Fruit fly (Drosophila melanogaster) whole organism, embryonic: ENCODE measurements around the gene Ugt303B1.

Experiments used
- Bgb ChIP-seq: fragments of 200-800 bp; sonication (Bioruptor generic); IDR thresholded peaks from 2 replicates; pipeline ENCODE4 v1.3.6; 2022; ENCODE audit warnings: missing biosample characterization, missing genetic modification characterization; ENCODE audit not compliant: partially characterized antibody
- Blimp-1 ChIP-seq: fragments of 200-800 bp; sonication (Bioruptor generic); optimal IDR thresholded peaks from 3 replicates; lab custom pipeline; 2018; ENCODE audit warnings: missing biosample characterization, missing genetic modification characterization, mild to moderate bottlenecking, moderate library complexity, missing genetic modification reagents
- CG10209 ChIP-seq: fragments of 200-800 bp; sonication (Bioruptor generic); optimal IDR thresholded peaks from 3 replicates; lab custom pipeline; 2017; ENCODE audit warnings: missing biosample characterization, mild to moderate bottlenecking, missing genetic modification characterization, missing genetic modification reagents
- CG10321 ChIP-seq: fragments of 200-800 bp; sonication (Bioruptor generic); IDR thresholded peaks from 2 replicates; pipeline ENCODE4 v1.3.6; 2022; ENCODE audit warnings: missing biosample characterization, missing genetic modification characterization
- CG10431 ChIP-seq: fragments of 200-800 bp; sonication (Bioruptor generic); optimal IDR thresholded peaks from 3 replicates; lab custom pipeline; 2018; ENCODE audit warnings: missing biosample characterization, mild to moderate bottlenecking, missing genetic modification characterization
- CG10543 ChIP-seq: fragments of 200-800 bp; sonication (Bioruptor generic); optimal IDR thresholded peaks from 3 replicates; lab custom pipeline; 2017; ENCODE audit warnings: missing biosample characterization, mild to moderate bottlenecking, missing genetic modification characterization, moderate library complexity
- CG17912 ChIP-seq: fragments of 200-800 bp; sonication (Bioruptor generic); optimal IDR thresholded peaks from 2 replicates; lab custom pipeline; 2018; ENCODE audit warnings: missing biosample characterization, mild to moderate bottlenecking, missing genetic modification characterization
- CG31441 ChIP-seq: fragments of 200-800 bp; sonication (Bioruptor generic); IDR thresholded peaks from 2 replicates; pipeline ENCODE4 v1.3.6; 2022; ENCODE audit warnings: missing biosample characterization, missing genetic modification characterization
- CG3163 ChIP-seq: fragments of 200-800 bp; sonication (Bioruptor generic); optimal IDR thresholded peaks from 3 replicates; lab custom pipeline; 2016; ENCODE audit warnings: missing biosample characterization, missing genetic modification characterization
- CG32532 ChIP-seq: fragments of 200-800 bp; sonication (Bioruptor generic); IDR thresholded peaks from 2 replicates; pipeline ENCODE4 v1.3.6; 2022; ENCODE audit warnings: missing biosample characterization, missing genetic modification characterization
- CG32767 ChIP-seq: fragments of 200-800 bp; sonication (Bioruptor generic); IDR thresholded peaks from 2 replicates; pipeline ENCODE4 v1.3.6; 2022; ENCODE audit warnings: missing biosample characterization, missing genetic modification characterization
- CG34224 ChIP-seq: fragments of 200-800 bp; sonication (Bioruptor generic); IDR thresholded peaks from 3 replicates; pipeline ENCODE4 v1.3.6; 2022; ENCODE audit warnings: missing biosample characterization, missing genetic modification characterization; ENCODE audit not compliant: partially characterized antibody
- CG34376 ChIP-seq: fragments of 200-800 bp; sonication (Bioruptor generic); optimal IDR thresholded peaks from 2 replicates; lab custom pipeline; 2018; ENCODE audit warnings: missing biosample characterization, mild to moderate bottlenecking, missing genetic modification characterization
- CG4328 ChIP-seq: fragments of 200-800 bp; sonication (Bioruptor generic); optimal IDR thresholded peaks from 3 replicates; lab custom pipeline; 2017; ENCODE audit warnings: missing biosample characterization, missing genetic modification reagents, missing genetic modification characterization
- CG6254 ChIP-seq: fragments of 200-800 bp; sonication (Bioruptor generic); optimal IDR thresholded peaks from 3 replicates; lab custom pipeline; 2017; ENCODE audit warnings: mild to moderate bottlenecking, missing biosample characterization, missing genetic modification reagents, missing genetic modification characterization
- CG6689 ChIP-seq: fragments of 200-800 bp; sonication (Bioruptor generic); IDR thresholded peaks from 2 replicates; pipeline ENCODE4 v1.3.6; 2022; ENCODE audit warnings: missing biosample characterization, missing genetic modification characterization
- CG7372 ChIP-seq: fragments of 200-800 bp; sonication (Bioruptor generic); IDR thresholded peaks from 2 replicates; pipeline ENCODE4 v1.3.6; 2022; ENCODE audit warnings: missing biosample characterization, missing genetic modification characterization
- CG7987 ChIP-seq: fragments of 200-800 bp; sonication (Bioruptor generic); optimal IDR thresholded peaks from 2 replicates; lab custom pipeline; 2018; ENCODE audit warnings: missing biosample characterization, mild to moderate bottlenecking, missing genetic modification characterization, moderate library complexity
- CG9817 ChIP-seq: fragments of 200-800 bp; sonication (Bioruptor generic); optimal IDR thresholded peaks from 2 replicates; lab custom pipeline; 2018; ENCODE audit warnings: missing biosample characterization, mild to moderate bottlenecking, missing genetic modification characterization, moderate library complexity
- CTCF ChIP-seq: fragments of 200-800 bp; sonication (Bioruptor generic); optimal IDR thresholded peaks from 2 replicates; lab custom pipeline; 2017; ENCODE audit warnings: missing biosample characterization, mild to moderate bottlenecking, missing genetic modification characterization, moderate library complexity
- Deaf1 ChIP-seq: fragments of 200-800 bp; optimal IDR thresholded peaks from 3 replicates; lab custom pipeline; 2019; ENCODE audit warnings: missing biosample characterization, mild to moderate bottlenecking, missing genetic modification characterization, moderate library complexity
- Dek ChIP-seq: fragments of 200-800 bp; sonication (Bioruptor generic); optimal IDR thresholded peaks from 3 replicates; lab custom pipeline; 2019; ENCODE audit warnings: missing biosample characterization, mild to moderate bottlenecking, missing genetic modification characterization, moderate library complexity
- Dp ChIP-seq: fragments of 200-800 bp; sonication (Bioruptor generic); optimal IDR thresholded peaks from 2 replicates; lab custom pipeline; 2018; ENCODE audit warnings: missing biosample characterization, mild to moderate bottlenecking, missing genetic modification characterization, moderate library complexity
- HLH3B ChIP-seq: fragments of 200-800 bp; sonication (Bioruptor generic); IDR thresholded peaks from 2 replicates; pipeline ENCODE4 v1.3.6; 2022; ENCODE audit warnings: missing biosample characterization, missing genetic modification characterization
- Hmr ChIP-seq: fragments of 200-800 bp; sonication (Bioruptor generic); optimal IDR thresholded peaks from 3 replicates; lab custom pipeline; 2017; ENCODE audit warnings: mild to moderate bottlenecking, missing biosample characterization, missing genetic modification reagents, missing genetic modification characterization
- Mrtf ChIP-seq: fragments of 200-800 bp; sonication (Bioruptor generic); IDR thresholded peaks from 3 replicates; pipeline ENCODE4 v1.3.6; 2022; ENCODE audit warnings: missing biosample characterization, missing genetic modification characterization
- Rfx ChIP-seq: fragments of 200-800 bp; sonication (Bioruptor generic); IDR thresholded peaks from 2 replicates; pipeline ENCODE4 v1.3.6; 2022; ENCODE audit warnings: missing biosample characterization, missing genetic modification characterization
- Side ChIP-seq: fragments of 200-800 bp; sonication (Bioruptor generic); optimal IDR thresholded peaks from 2 replicates; lab custom pipeline; 2016; ENCODE audit warnings: missing biosample characterization, missing genetic modification characterization
- Sox102F ChIP-seq: fragments of 200-800 bp; sonication (Bioruptor generic); optimal IDR thresholded peaks from 2 replicates; lab custom pipeline; 2018; ENCODE audit warnings: missing biosample characterization, mild to moderate bottlenecking, missing genetic modification characterization, moderate library complexity
- Spps ChIP-seq: fragments of 200-800 bp; sonication (Bioruptor generic); optimal IDR thresholded peaks from 2 replicates; lab custom pipeline; 2018; ENCODE audit warnings: missing biosample characterization, mild to moderate bottlenecking, missing genetic modification characterization
- Stat92E ChIP-seq, 3 experiments: fragments of >200 bp in 2 of 3; fragments of 200-800 bp in 1 of 3; sonication (Bioruptor generic) in 1 of 3; optimal IDR thresholded peaks; 2 replicates each; lab custom pipeline; 2017 to 2019; ENCODE audit warnings: missing biosample characterization in 3 of 3, missing genetic modification characterization in 3 of 3, mild to moderate bottlenecking in 1 of 3, moderate library complexity in 1 of 3
- ac ChIP-seq: fragments of 200-800 bp; sonication (Bioruptor generic); optimal IDR thresholded peaks from 3 replicates; lab custom pipeline; 2017; ENCODE audit warnings: missing biosample characterization, mild to moderate bottlenecking, missing genetic modification characterization
- ci ChIP-seq: fragments of 200-800 bp; sonication (Bioruptor generic); IDR thresholded peaks from 3 replicates; pipeline ENCODE4 v1.3.6; 2022; ENCODE audit warnings: missing biosample characterization, missing genetic modification characterization
- ewg ChIP-seq: fragments of 200-800 bp; sonication (Bioruptor generic); optimal IDR thresholded peaks from 3 replicates; lab custom pipeline; 2017; ENCODE audit warnings: mild to moderate bottlenecking, missing biosample characterization, missing genetic modification reagents, missing genetic modification characterization
- exex ChIP-seq: fragments of 200-800 bp; sonication (Bioruptor generic); optimal IDR thresholded peaks from 4 replicates; lab custom pipeline; 2018; ENCODE audit warnings: missing biosample characterization, mild to moderate bottlenecking, missing genetic modification characterization, moderate library complexity
- fd102C ChIP-seq: fragments of 200-800 bp; sonication (Bioruptor generic); optimal IDR thresholded peaks from 2 replicates; lab custom pipeline; 2018; ENCODE audit warnings: missing biosample characterization, mild to moderate bottlenecking, missing genetic modification characterization, moderate library complexity
- grn ChIP-seq: fragments of 200-800 bp; sonication (Bioruptor generic); optimal IDR thresholded peaks from 3 replicates; lab custom pipeline; 2017; ENCODE audit warnings: missing biosample characterization, missing genetic modification characterization
- gsb ChIP-seq: fragments of 200-800 bp; sonication (Bioruptor generic); IDR thresholded peaks from 2 replicates; pipeline ENCODE4 v1.3.6; 2022; ENCODE audit warnings: missing biosample characterization, missing genetic modification characterization
- ham ChIP-seq: fragments of 200-800 bp; sonication (Bioruptor generic); IDR thresholded peaks from 2 replicates; pipeline ENCODE4 v1.3.6; 2022; ENCODE audit warnings: missing biosample characterization, missing genetic modification characterization
- nerfin-2 ChIP-seq: fragments of 200-800 bp; sonication (Bioruptor generic); IDR thresholded peaks from 2 replicates; pipeline ENCODE4 v1.3.6; 2022; ENCODE audit warnings: missing biosample characterization, missing genetic modification characterization; ENCODE audit not compliant: partially characterized antibody
- pnt ChIP-seq: fragments of 200-800 bp; sonication (Bioruptor generic); optimal IDR thresholded peaks from 3 replicates; lab custom pipeline; 2016; ENCODE audit warnings: missing biosample characterization, missing genetic modification characterization
- pzg ChIP-seq: fragments of 200-800 bp; sonication (Bioruptor generic); optimal IDR thresholded peaks from 3 replicates; lab custom pipeline; 2018; ENCODE audit warnings: missing biosample characterization, mild to moderate bottlenecking, missing genetic modification characterization, moderate library complexity
- ranshi ChIP-seq: fragments of 200-800 bp; sonication (Bioruptor generic); IDR thresholded peaks from 2 replicates; pipeline ENCODE4 v1.3.6; 2022; ENCODE audit warnings: missing biosample characterization, missing genetic modification characterization
- row ChIP-seq: fragments of 200-800 bp; sonication (Bioruptor generic); IDR thresholded peaks from 3 replicates; pipeline ENCODE4 v1.3.6; 2022; ENCODE audit warnings: missing biosample characterization, missing genetic modification characterization
- run ChIP-seq: fragments of 200-800 bp; sonication (Bioruptor generic); optimal IDR thresholded peaks from 3 replicates; lab custom pipeline; 2018; ENCODE audit warnings: missing biosample characterization, mild to moderate bottlenecking, missing genetic modification characterization
- stwl ChIP-seq: fragments of 200-800 bp; sonication (Bioruptor generic); optimal IDR thresholded peaks from 3 replicates; lab custom pipeline; 2018; ENCODE audit warnings: missing biosample characterization, mild to moderate bottlenecking, missing genetic modification characterization, moderate library complexity
- twi ChIP-seq: fragments of 200-800 bp; optimal IDR thresholded peaks from 2 replicates; lab custom pipeline; 2019; ENCODE audit warnings: missing biosample characterization, mild to moderate bottlenecking, missing genetic modification characterization, moderate library complexity
- tx ChIP-seq: fragments of 200-800 bp; sonication (Bioruptor generic); optimal IDR thresholded peaks from 2 replicates; lab custom pipeline; 2016; ENCODE audit warnings: missing biosample characterization, missing genetic modification characterization
- wek ChIP-seq: fragments of 200-800 bp; sonication (Bioruptor generic); optimal IDR thresholded peaks from 3 replicates; lab custom pipeline; 2018; ENCODE audit warnings: missing biosample characterization, mild to moderate bottlenecking, missing genetic modification characterization, moderate library complexity

The Ugt303B1 gene

DNA sequence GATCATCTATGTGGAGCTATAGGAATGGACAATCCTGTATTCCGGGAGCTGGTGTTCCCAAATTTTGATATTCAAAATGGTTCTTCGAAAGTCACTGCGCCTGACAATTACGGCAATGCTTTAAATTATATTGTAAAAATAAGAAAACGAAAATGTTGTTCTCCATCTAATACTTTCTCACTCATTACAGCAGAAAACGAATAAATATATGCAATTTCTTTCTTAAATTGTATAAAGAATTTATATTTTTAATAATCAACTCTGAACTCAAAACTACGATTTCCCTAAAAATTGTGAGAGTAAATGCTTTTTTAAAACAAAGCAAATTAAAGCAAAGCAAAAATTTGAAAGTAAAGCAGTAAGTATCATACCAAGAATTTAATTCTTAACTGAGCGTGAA, 20.3 kb upstream of the Ugt303B1 start, which contains the start of gene CG10164:
TSS of gene CG10164 (minus strand) at position 101 of the 400 bp plus-strand sequence.
- TF ChIP-seq CG6689 (GFP tag; lab: Robert Waterston, UW) (no peak), grn (no peak), row (GFP tag; lab: Robert Waterston, UW) (no peak), Dek (no peak)

DNA sequence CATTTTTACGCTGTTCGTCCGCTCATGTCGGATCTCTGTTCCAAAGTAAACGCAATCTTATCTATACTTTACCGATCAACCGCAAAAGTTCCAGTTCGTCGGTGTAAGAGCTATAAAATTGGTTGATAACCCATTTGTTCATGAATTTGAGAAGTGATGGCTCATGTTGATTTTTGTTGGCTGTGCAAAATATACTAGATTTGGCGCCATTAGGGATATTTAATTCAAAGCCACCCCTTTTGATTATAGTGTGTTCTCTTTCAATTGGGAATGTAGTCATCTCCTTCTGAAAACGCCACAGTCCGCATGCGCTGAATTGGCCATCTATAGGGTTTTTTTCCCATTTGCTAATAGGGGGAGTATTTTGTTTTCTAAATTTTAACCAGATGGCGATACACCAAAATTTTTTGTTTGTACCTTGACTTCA, 2.2 kb upstream of the Ugt303B1 start, which contains the start of gene Ugt303B2:
TSS of gene Ugt303B2 (minus strand) at position 190 of the 427 bp plus-strand sequence.
- TF ChIP-seq Deaf1 (tag; lab: Kevin White, UChicago) (peak; percentile 76), CG6254 (no peak), CG32532 (GFP tag; lab: Robert Waterston, UW) (peak; percentile 37; the same call in 1 of the 2 replicates), Side (GFP tag; lab: Kevin White, UChicago) (peak; percentile 9), exex (peak; percentile 51), CG10209 (GFP tag; lab: Kevin White, UChicago) (no peak), CG10431 (GFP tag; lab: Kevin White, UChicago) (no peak), nerfin-2 (GFP tag; lab: Robert Waterston, UW) (no peak), Mrtf (GFP tag; lab: Robert Waterston, UW) (peak; percentile 48; the same call in 1 of the 3 replicates), Bgb (GFP tag; lab: Robert Waterston, UW) (no peak), CG34224 (no peak), pnt (no peak), Rfx (GFP tag; lab: Robert Waterston, UW) (no peak), CG7372 (GFP tag; lab: Robert Waterston, UW) (no peak), CG3163 (GFP tag; lab: Kevin White, UChicago) (no peak), ranshi (no peak), Dp (peak; percentile 76), CG7987 (GFP tag; lab: Kevin White, UChicago) (peak; percentile 6), row (GFP tag; lab: Robert Waterston, UW) (peak; percentile 23; the same call in 1 of the 3 replicates), fd102C (GFP tag; lab: Kevin White, UChicago) (no peak), Blimp-1 (no peak), ac (GFP tag; lab: Kevin White, UChicago) (no peak), stwl (tag; lab: Kevin White, UChicago) (no peak), wek (GFP tag; lab: Kevin White, UChicago) (peak; percentile 95), twi (tag; lab: Kevin White, UChicago) (no peak), Spps (tag; lab: Kevin White, UChicago) (no peak), ci (GFP tag; lab: Robert Waterston, UW) (0 out of 3 replicates have a peak, but pooled peaks have one; percentile 21), CG4328 (GFP tag; lab: Kevin White, UChicago) (no peak), CTCF (GFP tag; lab: Kevin White, UChicago) (peak; percentile 92), ewg (GFP tag; lab: Kevin White, UChicago) (peak; percentile 100), CG34376 (GFP tag; lab: Kevin White, UChicago) (peak; percentile 12), ham (GFP tag; lab: Robert Waterston, UW) (no peak), tx (no peak), CG9817 (peak; percentile 12), Sox102F (no peak), CG17912 (GFP tag; lab: Kevin White, UChicago) (no peak), gsb (GFP tag; lab: Robert Waterston, UW) (no peak), CG10543 (GFP tag; lab: Kevin White, UChicago) (peak; percentile 33), run (tag; lab: Kevin White, UChicago) (peak; percentile 34), HLH3B (GFP tag; lab: Robert Waterston, UW) (no peak), pzg (GFP tag; lab: Kevin White, UChicago) (peak; percentile 27), CG31441 (GFP tag; lab: Robert Waterston, UW) (no peak), CG32767 (GFP tag; lab: Robert Waterston, UW) (no peak), Stat92E (GFP tag; optimal IDR thresholded peaks at IDR 0.05; lab: Kevin White, UChicago) (no peak), CG10321 (GFP tag; lab: Robert Waterston, UW) (peak; percentile 89), Hmr (peak; percentile 17)
